Worm (Caenorhabditis elegans): ENCODE results near the gene C28A5.1.

DNA sequence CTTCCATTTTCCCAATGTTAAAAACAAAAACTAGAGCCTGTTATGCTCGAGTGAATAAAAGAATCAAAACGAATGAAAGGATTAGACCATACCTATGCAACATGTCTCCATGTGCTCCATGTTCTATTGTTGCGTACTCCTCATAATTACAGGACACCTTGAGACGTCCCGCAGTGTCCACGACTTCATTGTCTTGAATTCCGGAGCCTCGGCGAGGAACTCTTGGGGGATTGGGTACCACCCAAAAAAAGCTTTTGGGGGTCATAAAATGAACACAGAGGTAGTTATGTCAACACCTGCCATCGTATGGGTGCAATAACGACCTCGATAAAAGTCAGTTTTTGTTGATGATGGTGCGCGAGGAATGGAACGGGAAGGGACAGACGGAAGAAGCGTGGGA, 20.8 kb upstream of the C28A5.1 start:
- TF ChIP-seq snpc-4 (tag; optimal IDR thresholded peaks at IDR 0.05) (no peak), ceh-82 (tag; optimal IDR thresholded peaks at IDR 0.05) (no peak), nhr-23 (tag; optimal IDR thresholded peaks at IDR 0.05) (no peak), lin-39 (tag; optimal IDR thresholded peaks at IDR 0.05) (no peak), ztf-11 (tag; optimal IDR thresholded peaks at IDR 0.05) (no peak), fos-1 (tag; optimal IDR thresholded peaks at IDR 0.05) (no peak)
